Worm (Caenorhabditis elegans): ENCODE data around the gene twk-35.
A peak's percentile ranks its signal among the peaks of the same experiment; 100 is the strongest.

DNA sequence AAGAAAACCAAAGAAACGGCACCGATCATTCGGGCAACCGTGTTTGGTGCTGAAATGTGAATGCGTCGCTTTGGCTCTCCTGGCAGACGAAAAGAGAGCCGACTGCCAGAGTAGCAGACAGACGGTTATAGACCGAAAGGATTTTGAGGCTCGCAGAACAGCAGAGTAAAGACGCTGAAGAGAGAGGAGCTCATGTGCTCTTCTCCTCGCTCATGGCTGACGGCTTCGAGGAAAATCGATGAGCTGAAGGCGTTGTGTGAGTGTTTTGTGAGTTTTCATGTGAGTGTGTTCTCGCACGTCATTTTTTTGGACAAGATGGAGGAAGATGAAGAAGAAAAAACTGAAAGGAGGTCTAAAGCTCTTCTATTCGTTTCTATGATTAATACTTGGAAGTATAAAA lies 34.0 kb upstream of the twk-35 start, which contains the start of gene sbt-1:
- peak; percentile 65 for TF ChIP-seq pqm-1 (tag; optimal IDR thresholded peaks at IDR 0.05)
- TF ChIP-seq nhr-77 (tag; optimal IDR thresholded peaks at IDR 0.05), result no peak
- no peak for TF ChIP-seq ztf-4 (tag; optimal IDR thresholded peaks at IDR 0.05)
- peak; percentile 57 for TF ChIP-seq mdl-1 (tag; optimal IDR thresholded peaks at IDR 0.05)

Measured in whole organism, L3 larva.